Worm (Caenorhabditis elegans): ENCODE data around the gene eak-4.
A peak's percentile ranks its signal among the peaks of the same experiment; 100 is the strongest.

eak-4 gene

DNA sequence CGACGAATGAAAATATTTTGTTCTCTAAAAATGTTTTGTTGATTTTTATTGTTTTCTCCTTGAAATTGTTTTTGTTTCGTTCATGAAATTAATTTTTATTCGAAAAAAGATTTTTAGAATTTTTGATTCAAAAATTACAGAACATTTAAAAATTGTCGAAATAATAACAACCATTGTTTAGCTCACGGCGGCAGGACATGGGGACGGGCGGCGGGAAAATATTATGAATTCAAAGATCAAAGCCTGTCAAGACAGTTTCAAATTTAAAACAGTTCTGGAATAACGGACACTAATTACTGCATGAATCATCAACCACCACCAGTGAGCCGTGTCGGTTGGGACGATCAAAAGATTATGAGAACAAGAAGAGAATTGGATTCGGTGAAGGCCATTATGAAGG lies 35.3 kb upstream of the eak-4 start, which contains the start of gene snb-7:
Gene snb-7, plus strand, starts transcription at position 301 of the 400 bp plus-strand sequence.
- no peak for TF ChIP-seq ztf-11 (tag; optimal IDR thresholded peaks at IDR 0.05)
- no peak for TF ChIP-seq lir-3 (tag; optimal IDR thresholded peaks at IDR 0.05; ENCODE audit: poor library complexity)
- TF ChIP-seq mab-9 (GFP tag; IDR thresholded peaks at IDR 0.05) = no peak
- TF ChIP-seq ztf-4 (tag; optimal IDR thresholded peaks at IDR 0.05) = no peak
- no peak for TF ChIP-seq tbx-2 (tag; optimal IDR thresholded peaks at IDR 0.05)

DNA sequence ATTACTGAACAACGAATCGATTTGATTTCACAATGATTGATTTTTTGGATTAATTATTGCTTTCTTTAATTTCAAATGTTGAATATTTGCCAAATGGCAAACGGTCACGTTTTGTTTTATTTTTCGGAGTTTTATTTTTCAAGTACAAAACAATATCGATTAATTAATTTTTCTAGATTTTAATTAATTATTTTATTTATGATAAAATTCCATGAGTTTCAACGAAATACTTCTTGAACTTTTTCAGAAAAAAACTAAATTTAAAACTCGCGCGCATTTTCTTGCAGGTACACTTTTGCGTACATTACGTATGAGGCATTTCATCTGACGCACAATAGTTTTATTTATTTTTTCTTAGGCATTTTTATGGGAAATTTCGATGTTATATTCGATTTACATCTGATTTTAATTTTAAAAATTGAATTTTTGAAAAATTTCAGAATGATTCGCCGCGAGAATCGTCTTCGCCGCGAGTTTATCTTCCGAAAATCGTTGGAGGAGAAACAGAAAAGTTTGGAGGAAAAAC lies 33.7 kb upstream of the eak-4 start, which contains the start of the genes ZK795.2 and ZK795.3:
Gene ZK795.2, minus strand, starts transcription at position 51 of the 526 bp plus-strand sequence.
Gene ZK795.3, plus strand, starts transcription at position 441 of the 526 bp plus-strand sequence.
- TF ChIP-seq nhr-19 (GFP tag; conservative IDR thresholded peaks at IDR 0.05) (peak; percentile 66), ces-1 (GFP tag; optimal IDR thresholded peaks at IDR 0.05) (no peak), hpl-2 (GFP tag; optimal IDR thresholded peaks at IDR 0.05) (no peak), mdl-1 (tag; optimal IDR thresholded peaks at IDR 0.05) (peak in 1 of 2 experiments; percentile 47), aly-2 (tag; optimal IDR thresholded peaks at IDR 0.05) (peak; percentile 55), pag-3 (tag; optimal IDR thresholded peaks at IDR 0.05; ENCODE audit: borderline replicate concordance, insufficient read depth) (no peak), nhr-237 (tag; optimal IDR thresholded peaks at IDR 0.05) (peak; percentile 5), ztf-11 (tag; optimal IDR thresholded peaks at IDR 0.05) (no peak), tlp-1 (tag; optimal IDR thresholded peaks at IDR 0.05) (no peak), lsy-2 (tag; optimal IDR thresholded peaks at IDR 0.05) (peak; percentile 86 to 87), Y116A8C.19 (tag; optimal IDR thresholded peaks at IDR 0.05; ENCODE audit: borderline replicate concordance) (no peak), nhr-76 (tag; optimal IDR thresholded peaks at IDR 0.05) (no peak), ceh-90 (tag; optimal IDR thresholded peaks at IDR 0.05) (peak; percentile 47), sox-4 (tag; optimal IDR thresholded peaks at IDR 0.05) (no peak), C04F5.9 (tag; optimal IDR thresholded peaks at IDR 0.05) (no peak), unc-62 (GFP tag; optimal IDR thresholded peaks at IDR 0.05) (no peak), unc-86 (tag; optimal IDR thresholded peaks at IDR 0.05) (peak; percentile 38), nhr-84 (tag; optimal IDR thresholded peaks at IDR 0.05) (no peak), lir-3 (tag; optimal IDR thresholded peaks at IDR 0.05; ENCODE audit: poor library complexity) (no peak), xbp-1 (tag; optimal IDR thresholded peaks at IDR 0.05) (peak; percentile 62), snpc-4 (tag; optimal IDR thresholded peaks at IDR 0.05) (peak; percentile 30), skn-1 (tag; optimal IDR thresholded peaks at IDR 0.05) (peak; percentile 78), nhr-90 (tag; optimal IDR thresholded peaks at IDR 0.05; ENCODE audit: poor library complexity) (peak; percentile 70), hlh-17 (GFP tag; optimal IDR thresholded peaks at IDR 0.05; ENCODE audit: borderline replicate concordance) (no peak), lin-39 (tag; optimal IDR thresholded peaks at IDR 0.05) (peak; percentile 78), rnt-1 (tag; optimal IDR thresholded peaks at IDR 0.05) (peak; percentile 73), unc-130 (tag; optimal IDR thresholded peaks at IDR 0.05) (peak; percentile 15), fkh-4 (tag; optimal IDR thresholded peaks at IDR 0.05; ENCODE audit: borderline replicate concordance) (no peak), nhr-11 (tag; optimal IDR thresholded peaks at IDR 0.05) (peak; percentile 5), fkh-8 (tag; optimal IDR thresholded peaks at IDR 0.05) (no peak), mep-1 (tag; optimal IDR thresholded peaks at IDR 0.05) (peak; percentile 87), ceh-88 (GFP tag; IDR thresholded peaks at IDR 0.05) (no peak), jun-1 (tag; optimal IDR thresholded peaks at IDR 0.05) (peak; percentile 44), sptf-1 (tag; optimal IDR thresholded peaks at IDR 0.05) (no peak), zag-1 (tag; optimal IDR thresholded peaks at IDR 0.05) (no peak), lin-13 (GFP tag; optimal IDR thresholded peaks at IDR 0.05) (peak; percentile 69), ceh-8 (GFP tag; optimal IDR thresholded peaks at IDR 0.05) (no peak), ets-5 (GFP tag; IDR thresholded peaks at IDR 0.05) (no peak), nhr-12 (tag; optimal IDR thresholded peaks at IDR 0.05) (no peak), sup-37 (GFP tag; optimal IDR thresholded peaks at IDR 0.05) (no peak), nhr-47 (tag; optimal IDR thresholded peaks at IDR 0.05) (peak; percentile 78), lin-14 (GFP tag; optimal IDR thresholded peaks at IDR 0.05) (peak; percentile 71), mab-9 (GFP tag; IDR thresholded peaks at IDR 0.05) (no peak), alr-1 (tag; optimal IDR thresholded peaks at IDR 0.05; ENCODE audit: borderline replicate concordance) (no peak), nhr-20 (tag; optimal IDR thresholded peaks at IDR 0.05) (peak; percentile 65), irx-1 (tag; optimal IDR thresholded peaks at IDR 0.05) (peak; percentile 56), C16A3.4 (tag; optimal IDR thresholded peaks at IDR 0.05) (peak; percentile 58), nhr-71 (tag; optimal IDR thresholded peaks at IDR 0.05) (peak; percentile 81)

Data from whole organism, L1 larva.